Worm (Caenorhabditis elegans) whole organism, late embryonic: Measurements from ENCODE around the gene orai-1.

Experiments used
- fkh-10 ChIP-seq: fragments of 150-350 bp; optimal IDR thresholded peaks from 2 replicates; lab custom pipeline; 2014; ENCODE audit warnings: missing biosample characterization, missing genetic modification reagents, missing genetic modification characterization
- odd-2 ChIP-seq: sonication (generic microtip); optimal IDR thresholded peaks from 2 replicates; lab custom pipeline; 2017; ENCODE audit warnings: antibody characterized with exemption, mild to moderate bottlenecking, missing genetic modification characterization, missing compliant biosample characterization

DNA sequence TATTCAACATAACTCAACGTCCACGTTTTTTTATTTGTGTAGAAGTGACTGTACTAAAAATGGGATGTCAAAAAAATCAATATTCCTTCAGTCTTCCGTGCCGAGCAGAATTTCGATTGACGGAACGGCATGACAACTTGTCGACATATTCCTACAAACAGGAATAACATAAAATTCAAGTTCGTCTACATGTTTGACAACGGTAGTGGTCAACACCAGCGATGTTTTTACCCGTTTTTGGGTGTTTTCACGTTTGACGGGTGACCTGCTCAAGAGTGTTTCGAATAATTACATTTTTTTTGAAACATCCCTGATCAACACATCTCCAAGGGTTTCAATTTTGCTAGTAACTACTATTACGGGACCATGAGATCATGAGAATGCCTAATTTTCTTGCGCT is 45.4 kb downstream of the orai-1 start, which contains the start of gene W02B3.7:
- no peak for TF ChIP-seq odd-2 (tag; lab: Kevin White, UChicago)
- TF ChIP-seq fkh-10 (GFP tag; lab: Kevin White, UChicago) = no peak
